In genomic region chrX:11600795-11601358, dm6 we compare ENCODE assay signal across 2 fruit fly cellular contexts.
TF ChIP-seq lines count a peak whose summit lies in the region.

No protein-coding gene starts in this region.

TF ChIP-seq in whole organism, embryonic, 481 proteins besides CTCF, POLR2A, EP300 and RAD21 (continued from another document):
- TF ChIP-seq vvl (GFP tag; IDR thresholded peaks at IDR 0.05; lab: Robert Waterston, UW) (0 out of 2 replicates have a peak, but pooled peaks have one; percentile 32), CG12155 (GFP tag; optimal IDR thresholded peaks at IDR 0.05; lab: Kevin White, UChicago) (peak; percentile 1), CG1832 (GFP tag; optimal IDR thresholded peaks at IDR 0.05; lab: Kevin White, UChicago) (peak; percentile 65), zfh2 (GFP tag; optimal IDR thresholded peaks at IDR 0.05; lab: Kevin White, UChicago) (peak; percentile 15), CHES-1-like (GFP tag; optimal IDR thresholded peaks at IDR 0.05; lab: Kevin White, UChicago) (peak; percentile 15), wdn (GFP tag; IDR thresholded peaks at IDR 0.05; lab: Robert Waterston, UW) (no peak), CG10321 (GFP tag; IDR thresholded peaks at IDR 0.05; lab: Robert Waterston, UW) (peak; percentile 90), pros (GFP tag; optimal IDR thresholded peaks at IDR 0.05; lab: Kevin White, UChicago) (peak; percentile 74), Hr39 (optimal IDR thresholded peaks at IDR 0.05; lab: Kevin White, UChicago) (no peak), CG11696 (GFP tag; IDR thresholded peaks at IDR 0.05; lab: Robert Waterston, UW) (no peak), HHEX (GFP tag; optimal IDR thresholded peaks at IDR 0.05; lab: Kevin White, UChicago) (peak; percentile 13), onecut (GFP tag; IDR thresholded peaks at IDR 0.05; lab: Robert Waterston, UW) (peak; percentile 60), z (GFP tag; IDR thresholded peaks at IDR 0.05; lab: Robert Waterston, UW) (0 out of 3 replicates have a peak, but pooled peaks have one; percentile 20), CG32772 (GFP tag; IDR thresholded peaks at IDR 0.05; lab: Robert Waterston, UW) (no peak), lola (GFP tag; optimal IDR thresholded peaks at IDR 0.05; lab: Kevin White, UChicago) (peak in 1 of 3 experiments; percentile 7), Bgb (GFP tag; IDR thresholded peaks at IDR 0.05; lab: Robert Waterston, UW; ENCODE audit: partially characterized antibody) (peak; percentile 32; the same call in 1 of the 2 replicates), CG11695 (GFP tag; IDR thresholded peaks at IDR 0.05; lab: Robert Waterston, UW) (0 out of 3 replicates have a peak, but pooled peaks have one; percentile 22), sr (GFP tag; IDR thresholded peaks at IDR 0.05; lab: Robert Waterston, UW) (no peak), CG2120 (GFP tag; optimal IDR thresholded peaks at IDR 0.05; lab: Kevin White, UChicago) (peak; percentile 46), Xrp1 (GFP tag; IDR thresholded peaks at IDR 0.05; lab: Robert Waterston, UW) (peak; percentile 25; the same call in 1 of the 2 replicates), sisA (GFP tag; IDR thresholded peaks at IDR 0.05; lab: Robert Waterston, UW) (no peak), CG12769 (tag; optimal IDR thresholded peaks at IDR 0.05; lab: Kevin White, UChicago) (peak; percentile 44), lilli (GFP tag; optimal IDR thresholded peaks at IDR 0.05; lab: Kevin White, UChicago) (peak; percentile 7), Rfx (GFP tag; IDR thresholded peaks at IDR 0.05; lab: Robert Waterston, UW) (peak; percentile 31; the same call in 1 of the 2 replicates), CG30020 (tag; optimal IDR thresholded peaks at IDR 0.05; lab: Kevin White, UChicago) (no peak), Med (GFP tag; lab: Kevin White, UChicago) (peak; percentile 57), lab (GFP tag; optimal IDR thresholded peaks at IDR 0.05; lab: Kevin White, UChicago) (no peak), CG34422 (GFP tag; IDR thresholded peaks at IDR 0.05; lab: Robert Waterston, UW) (peak; percentile 31; the same call in 1 of the 3 replicates), run (tag; optimal IDR thresholded peaks at IDR 0.05; lab: Kevin White, UChicago) (no peak), CG16815 (GFP tag; optimal IDR thresholded peaks at IDR 0.05; lab: Kevin White, UChicago) (no peak), wor (GFP tag; IDR thresholded peaks at IDR 0.05; lab: Robert Waterston, UW) (no peak), gcm (GFP tag; optimal IDR thresholded peaks at IDR 0.05; lab: Kevin White, UChicago) (peak; percentile 6), knrl (GFP tag; IDR thresholded peaks at IDR 0.05; lab: Robert Waterston, UW; ENCODE audit: partially characterized antibody) (no peak), Oaz (GFP tag; IDR thresholded peaks at IDR 0.05; lab: Robert Waterston, UW) (no peak), CG10654 (GFP tag; optimal IDR thresholded peaks at IDR 0.05; lab: Kevin White, UChicago) (no peak), cg (GFP tag; optimal IDR thresholded peaks at IDR 0.05; lab: Kevin White, UChicago) (peak; percentile 81), row (GFP tag; IDR thresholded peaks at IDR 0.05; lab: Robert Waterston, UW) (peak; percentile 64), ci (GFP tag; IDR thresholded peaks at IDR 0.05; lab: Robert Waterston, UW) (peak; percentile 62; the same call in 1 of the 3 replicates), CG6689 (GFP tag; IDR thresholded peaks at IDR 0.05; lab: Robert Waterston, UW) (0 out of 2 replicates have a peak, but pooled peaks have one; percentile 17)
TF ChIP-seq in whole organism, embryonic: peak in this region for 35.

TF ChIP-seq in whole organism, prepupa, 60 proteins besides CTCF, POLR2A, EP300 and RAD21 (continued from another document):
- TF ChIP-seq CG8632 (GFP tag; optimal IDR thresholded peaks at IDR 0.05; lab: Kevin White, UChicago) (peak; percentile 40), dac (GFP tag; optimal IDR thresholded peaks at IDR 0.05; lab: Kevin White, UChicago) (no peak), Ets21C (GFP tag; optimal IDR thresholded peaks at IDR 0.05; lab: Kevin White, UChicago) (peak; percentile 22), Met (GFP tag; optimal IDR thresholded peaks at IDR 0.05; lab: Kevin White, UChicago) (no peak), CG4318 (GFP tag; optimal IDR thresholded peaks at IDR 0.05; lab: Kevin White, UChicago) (no peak), Sox14 (GFP tag; optimal IDR thresholded peaks at IDR 0.05; lab: Kevin White, UChicago) (peak; percentile 60), CG6163 (GFP tag; IDR thresholded peaks at IDR 0.05; lab: Robert Waterston, UW) (0 out of 3 replicates have a peak, but pooled peaks have one; percentile 13), eg (GFP tag; IDR thresholded peaks at IDR 0.05; lab: Robert Waterston, UW) (peak; percentile 51; the same call in 2 of the 3 replicates), CG10631 (GFP tag; optimal IDR thresholded peaks at IDR 0.05; lab: Kevin White, UChicago) (peak; percentile 52), CG11762 (GFP tag; optimal IDR thresholded peaks at IDR 0.05; lab: Kevin White, UChicago; ENCODE audit: insufficient read depth) (peak; percentile 32), spab (GFP tag; optimal IDR thresholded peaks at IDR 0.05; lab: Kevin White, UChicago) (no peak), CG11902 (GFP tag; optimal IDR thresholded peaks at IDR 0.05; lab: Kevin White, UChicago) (peak; percentile 7), acj6 (GFP tag; optimal IDR thresholded peaks at IDR 0.05; lab: Kevin White, UChicago) (peak; percentile 25), Blimp-1 (GFP tag; optimal IDR thresholded peaks at IDR 0.05; lab: Kevin White, UChicago) (peak; percentile 39), CG8319 (GFP tag; optimal IDR thresholded peaks at IDR 0.05; lab: Kevin White, UChicago) (peak; percentile 6), Sox102F (GFP tag; optimal IDR thresholded peaks at IDR 0.05; lab: Kevin White, UChicago) (no peak), CG9139 (GFP tag; optimal IDR thresholded peaks at IDR 0.05; lab: Kevin White, UChicago) (peak; percentile 3), CG6854 (GFP tag; optimal IDR thresholded peaks at IDR 0.05; lab: Kevin White, UChicago) (no peak)
